Worm (Caenorhabditis elegans): Measurements from ENCODE around the gene Y6G8.14.
"Not testable (repeated sequence)": the region's sequence is repeated elsewhere in the genome, so short reads cannot be mapped to it uniquely, and the experiment has no call there.

Y6G8.14 gene

ce11 chrV:17584352-17584843 lies 29.8 kb downstream of the Y6G8.14 start, which contains the start of gene fbxa-133:
Gene fbxa-133 (plus strand): TSS chrV:17584793.
- TF ChIP-seq jun-1 (tag; optimal IDR thresholded peaks at IDR 0.05); sea-2 (GFP tag; optimal IDR thresholded peaks at IDR 0.05); lin-39 (tag; optimal IDR thresholded peaks at IDR 0.05): not testable (repeated sequence)

- TF ChIP-seq nfya-1 (tag; optimal IDR thresholded peaks at IDR 0.05; ENCODE audit: insufficient read depth) = no peak
- no peak for TF ChIP-seq nhr-11 (tag; optimal IDR thresholded peaks at IDR 0.05)
- TF ChIP-seq zag-1 (tag; optimal IDR thresholded peaks at IDR 0.05) = no peak
- no peak for TF ChIP-seq nhr-76 (tag; optimal IDR thresholded peaks at IDR 0.05)
- no peak for TF ChIP-seq eor-1 (tag; optimal IDR thresholded peaks at IDR 0.05)
- no peak for TF ChIP-seq ceh-28 (tag; optimal IDR thresholded peaks at IDR 0.05)
- no peak for TF ChIP-seq egl-5 (tag; optimal IDR thresholded peaks at IDR 0.05)
- no peak for TF ChIP-seq elt-3 (tag; optimal IDR thresholded peaks at IDR 0.05)
- no peak for TF ChIP-seq fkh-2 (tag; optimal IDR thresholded peaks at IDR 0.05)
- TF ChIP-seq nhr-28 (tag; optimal IDR thresholded peaks at IDR 0.05) = no peak
- no peak for TF ChIP-seq hmg-11 (tag; optimal IDR thresholded peaks at IDR 0.05)
- no peak for TF ChIP-seq snpc-4 (tag; optimal IDR thresholded peaks at IDR 0.05)
- no peak for TF ChIP-seq skn-1 (tag; optimal IDR thresholded peaks at IDR 0.05)
- no peak for TF ChIP-seq pha-4 (tag; optimal IDR thresholded peaks at IDR 0.05)
- no peak for TF ChIP-seq jun-1 (tag; optimal IDR thresholded peaks at IDR 0.05)
- no peak for TF ChIP-seq ama-1 (optimal IDR thresholded peaks at IDR 0.05)
- TF ChIP-seq ZK546.5 (tag; optimal IDR thresholded peaks at IDR 0.05) = no peak
Observed at ce11 chrV:17580017-17580416, 34.1 kb downstream of the Y6G8.14 start.

ce11 chrV:17566850-17567249 lies 47.3 kb downstream of the Y6G8.14 start, which contains the start of gene C38D9.2:
Gene C38D9.2 (plus strand): TSS chrV:17567150.
- TF ChIP-seq nhr-43 (tag; optimal IDR thresholded peaks at IDR 0.05; ENCODE audit: poor library complexity, severe bottlenecking) = no peak
- TF ChIP-seq egl-5 (tag; optimal IDR thresholded peaks at IDR 0.05) = no peak
- TF ChIP-seq nhr-11 (tag; optimal IDR thresholded peaks at IDR 0.05) = no peak
- no peak for TF ChIP-seq elt-2 (tag; optimal IDR thresholded peaks at IDR 0.05)

ce11 chrV:17565903-17566302 lies 48.2 kb downstream of the Y6G8.14 start, which contains the start of gene fbxa-171:
Gene fbxa-171 (minus strand): TSS chrV:17566003.
- TF ChIP-seq ceh-16 (tag; optimal IDR thresholded peaks at IDR 0.05) (no peak), hmg-11 (tag; optimal IDR thresholded peaks at IDR 0.05) (no peak), R02D3.7 (tag; optimal IDR thresholded peaks at IDR 0.05) (no peak), ama-1 (optimal IDR thresholded peaks at IDR 0.05) (no peak), nhr-28 (tag; optimal IDR thresholded peaks at IDR 0.05) (no peak), elt-2 (tag; optimal IDR thresholded peaks at IDR 0.05) (no peak), nhr-12 (tag; optimal IDR thresholded peaks at IDR 0.05) (no peak), fos-1 (tag; optimal IDR thresholded peaks at IDR 0.05) (no peak), egl-27 (tag; optimal IDR thresholded peaks at IDR 0.05) (no peak), daf-12 (tag; optimal IDR thresholded peaks at IDR 0.05) (no peak), ztf-11 (tag; optimal IDR thresholded peaks at IDR 0.05) (no peak), zag-1 (tag; optimal IDR thresholded peaks at IDR 0.05) (no peak), mml-1 (tag; optimal IDR thresholded peaks at IDR 0.05) (no peak), egl-5 (tag; optimal IDR thresholded peaks at IDR 0.05) (no peak), tbx-2 (tag; optimal IDR thresholded peaks at IDR 0.05) (no peak)

All from whole organism, L3 larva.